Fruit fly (Drosophila melanogaster) whole organism, embryonic: ENCODE measurements around the gene CG13833.

ENCODE experiments used
- Ada2b ChIP-seq: fragments of 200-800 bp; sonication (Bioruptor generic); IDR thresholded peaks from 2 replicates; pipeline ENCODE4 v1.3.6; 2022; ENCODE audit warnings: missing biosample characterization, missing genetic modification characterization
- B-H2 ChIP-seq: fragments of 200-800 bp; sonication (Bioruptor generic); optimal IDR thresholded peaks from 2 replicates; lab custom pipeline; 2018; ENCODE audit warnings: missing biosample characterization, mild to moderate bottlenecking, missing genetic modification characterization
- CG11085 ChIP-seq: fragments of 200-800 bp; sonication (Bioruptor generic); IDR thresholded peaks from 2 replicates; pipeline ENCODE4 v1.3.6; 2022; ENCODE audit warnings: missing biosample characterization, missing genetic modification characterization
- CG13624 ChIP-seq: fragments of 200-800 bp; sonication (Bioruptor generic); optimal IDR thresholded peaks from 2 replicates; lab custom pipeline; 2016; ENCODE audit warnings: missing biosample characterization, missing genetic modification characterization
- CG13894 ChIP-seq: fragments of 200-800 bp; sonication (Bioruptor generic); optimal IDR thresholded peaks from 3 replicates; lab custom pipeline; 2018; ENCODE audit warnings: missing biosample characterization, mild to moderate bottlenecking, missing genetic modification characterization, moderate library complexity
- CG16779 ChIP-seq: fragments of 200-800 bp; sonication (Bioruptor generic); IDR thresholded peaks from 2 replicates; pipeline ENCODE4 v1.3.6; 2022; ENCODE audit warnings: missing biosample characterization, missing genetic modification characterization
- CG18764 ChIP-seq: fragments of 200-800 bp; sonication (Bioruptor generic); optimal IDR thresholded peaks from 3 replicates; lab custom pipeline; 2016; ENCODE audit warnings: missing biosample characterization, missing genetic modification characterization
- CG2678 ChIP-seq: fragments of 200-800 bp; sonication (Bioruptor generic); optimal IDR thresholded peaks from 3 replicates; lab custom pipeline; 2019; ENCODE audit warnings: missing biosample characterization, mild to moderate bottlenecking, missing genetic modification characterization, moderate library complexity
- CG30020 ChIP-seq: fragments of 200-800 bp; optimal IDR thresholded peaks from 2 replicates; lab custom pipeline; 2019; ENCODE audit warnings: missing biosample characterization, mild to moderate bottlenecking, missing genetic modification characterization, moderate library complexity
- CG31441 ChIP-seq: fragments of 200-800 bp; sonication (Bioruptor generic); IDR thresholded peaks from 2 replicates; pipeline ENCODE4 v1.3.6; 2022; ENCODE audit warnings: missing biosample characterization, missing genetic modification characterization
- CG34224 ChIP-seq: fragments of 200-800 bp; sonication (Bioruptor generic); IDR thresholded peaks from 3 replicates; pipeline ENCODE4 v1.3.6; 2022; ENCODE audit warnings: missing biosample characterization, missing genetic modification characterization; ENCODE audit not compliant: partially characterized antibody
- CG42726 ChIP-seq: fragments of 200-800 bp; sonication (Bioruptor generic); IDR thresholded peaks from 2 replicates; pipeline ENCODE4 v1.3.6; 2022; ENCODE audit warnings: missing biosample characterization, missing genetic modification characterization; ENCODE audit not compliant: partially characterized antibody
- CG7271 ChIP-seq: fragments of 200-800 bp; sonication (Bioruptor generic); optimal IDR thresholded peaks from 2 replicates; lab custom pipeline; 2018; ENCODE audit warnings: missing biosample characterization, mild to moderate bottlenecking, missing genetic modification characterization, moderate library complexity
- CG8478 ChIP-seq: fragments of >200 bp; optimal IDR thresholded peaks from 2 replicates; lab custom pipeline; 2018
- CG9932 ChIP-seq: fragments of 200-800 bp; sonication (Bioruptor generic); IDR thresholded peaks from 2 replicates; pipeline ENCODE4 v1.3.6; 2022; ENCODE audit warnings: missing biosample characterization, missing genetic modification characterization
- CTCF ChIP-seq: fragments of 200-800 bp; sonication (Bioruptor generic); optimal IDR thresholded peaks from 2 replicates; lab custom pipeline; 2017; ENCODE audit warnings: missing biosample characterization, mild to moderate bottlenecking, missing genetic modification characterization, moderate library complexity
- Dp ChIP-seq: fragments of 200-800 bp; sonication (Bioruptor generic); optimal IDR thresholded peaks from 2 replicates; lab custom pipeline; 2018; ENCODE audit warnings: missing biosample characterization, mild to moderate bottlenecking, missing genetic modification characterization, moderate library complexity
- Eip74EF ChIP-seq, 2 experiments: fragments of 200-800 bp in 1 of 2; fragments of >200 bp in 1 of 2; sonication (Bioruptor generic) in 1 of 2; optimal IDR thresholded peaks; 2 replicates each; lab custom pipeline; 2017 to 2019; ENCODE audit warnings: missing biosample characterization in 2 of 2, missing genetic modification characterization in 2 of 2, mild to moderate bottlenecking in 1 of 2, moderate library complexity in 1 of 2
- GATAe ChIP-seq: fragments of 200-800 bp; sonication (Bioruptor generic); conservative IDR thresholded peaks from 2 replicates; pipeline ENCODE4 v1.3.6; 2022; ENCODE audit warnings: missing biosample characterization, missing genetic modification characterization
- Gug ChIP-seq: fragments of 200-800 bp; sonication (Bioruptor generic); IDR thresholded peaks from 4 replicates; pipeline ENCODE4 v1.3.6; 2022; ENCODE audit warnings: missing biosample characterization, missing genetic modification characterization
- H15 ChIP-seq: fragments of 200-800 bp; sonication (Bioruptor generic); IDR thresholded peaks from 3 replicates; pipeline ENCODE4 v1.3.6; 2022; ENCODE audit warnings: missing biosample characterization, missing genetic modification characterization
- Med ChIP-seq: fragments of 200-800 bp; sonication (Bioruptor generic); peaks from one replicate; lab custom pipeline; 2016; ENCODE audit warnings: missing biosample characterization, missing genetic modification characterization, mild to moderate bottlenecking, inconsistent platforms, moderate library complexity
- Oaz ChIP-seq: fragments of 200-800 bp; sonication (Bioruptor generic); IDR thresholded peaks from 2 replicates; pipeline ENCODE4 v1.3.6; 2022; ENCODE audit warnings: missing biosample characterization, missing genetic modification characterization
- Pdp1 ChIP-seq, 2 experiments: fragments of 200-800 bp; sonication (Bioruptor generic); optimal IDR thresholded peaks; 3 replicates each; lab custom pipeline; 2016; ENCODE audit warnings: missing biosample characterization in 2 of 2, missing genetic modification characterization in 2 of 2, mild to moderate bottlenecking in 1 of 2, moderate library complexity in 1 of 2
- Rfx ChIP-seq: fragments of 200-800 bp; sonication (Bioruptor generic); IDR thresholded peaks from 2 replicates; pipeline ENCODE4 v1.3.6; 2022; ENCODE audit warnings: missing biosample characterization, missing genetic modification characterization
- Usf ChIP-seq: fragments of 200-800 bp; sonication (Bioruptor generic); optimal IDR thresholded peaks from 2 replicates; lab custom pipeline; 2017; ENCODE audit warnings: missing genotype, missing biosample characterization, missing genetic modification characterization
- al ChIP-seq: fragments of 200-800 bp; sonication (Bioruptor generic); IDR thresholded peaks from 2 replicates; pipeline ENCODE4 v1.3.6; 2022; ENCODE audit warnings: missing biosample characterization, missing genetic modification characterization
- chm ChIP-seq: fragments of 200-800 bp; sonication (Bioruptor generic); IDR thresholded peaks from 2 replicates; pipeline ENCODE4 v1.3.6; 2022; ENCODE audit warnings: missing biosample characterization, missing genetic modification characterization
- dan ChIP-seq: fragments of 200-800 bp; sonication (Bioruptor generic); IDR thresholded peaks from 2 replicates; pipeline ENCODE4 v1.3.6; 2022; ENCODE audit warnings: missing biosample characterization, missing genetic modification characterization
- dmrt99B ChIP-seq: fragments of 200-800 bp; sonication (Bioruptor generic); optimal IDR thresholded peaks from 2 replicates; lab custom pipeline; 2018; ENCODE audit warnings: missing biosample characterization, mild to moderate bottlenecking, missing genetic modification characterization, moderate library complexity
- emc ChIP-seq: fragments of 200-800 bp; sonication (Bioruptor generic); optimal IDR thresholded peaks from 2 replicates; lab custom pipeline; 2016; ENCODE audit warnings: missing biosample characterization, missing genetic modification characterization
- exex ChIP-seq: fragments of 200-800 bp; sonication (Bioruptor generic); optimal IDR thresholded peaks from 4 replicates; lab custom pipeline; 2018; ENCODE audit warnings: missing biosample characterization, mild to moderate bottlenecking, missing genetic modification characterization, moderate library complexity
- fd96Cb ChIP-seq: fragments of 200-800 bp; sonication (Bioruptor generic); optimal IDR thresholded peaks from 2 replicates; lab custom pipeline; 2018; ENCODE audit warnings: missing biosample characterization, mild to moderate bottlenecking, missing genetic modification characterization, moderate library complexity
- fru ChIP-seq: fragments of >200 bp; optimal IDR thresholded peaks from 2 replicates; lab custom pipeline; 2017
- grn ChIP-seq: fragments of 200-800 bp; sonication (Bioruptor generic); optimal IDR thresholded peaks from 3 replicates; lab custom pipeline; 2017; ENCODE audit warnings: missing biosample characterization, missing genetic modification characterization
- h ChIP-seq: fragments of >200 bp; optimal IDR thresholded peaks from 2 replicates; lab custom pipeline; 2017
- her ChIP-seq: fragments of 200-800 bp; sonication (Bioruptor generic); optimal IDR thresholded peaks from 2 replicates; lab custom pipeline; 2016; ENCODE audit warnings: missing biosample characterization, missing genetic modification characterization
- mld ChIP-seq: fragments of 200-800 bp; sonication (Bioruptor generic); IDR thresholded peaks from 3 replicates; pipeline ENCODE4 v1.3.6; 2022; ENCODE audit warnings: missing biosample characterization, missing genetic modification characterization; ENCODE audit not compliant: partially characterized antibody
- nau ChIP-seq: fragments of 200-800 bp; sonication (Bioruptor generic); optimal IDR thresholded peaks from 3 replicates; lab custom pipeline; 2017; ENCODE audit warnings: missing biosample characterization, mild to moderate bottlenecking, missing genetic modification characterization, missing genetic modification reagents
- nerfin-2 ChIP-seq: fragments of 200-800 bp; sonication (Bioruptor generic); IDR thresholded peaks from 2 replicates; pipeline ENCODE4 v1.3.6; 2022; ENCODE audit warnings: missing biosample characterization, missing genetic modification characterization; ENCODE audit not compliant: partially characterized antibody
- p53 ChIP-seq: fragments of 200-800 bp; sonication (Bioruptor generic); optimal IDR thresholded peaks from 2 replicates; lab custom pipeline; 2016; ENCODE audit warnings: missing biosample characterization, missing genetic modification characterization
- pho ChIP-seq: fragments of 200-800 bp; sonication (Bioruptor generic); optimal IDR thresholded peaks from 2 replicates; lab custom pipeline; 2016; ENCODE audit warnings: missing biosample characterization, missing genetic modification characterization
- prd ChIP-seq, 3 experiments: fragments of >200 bp in 2 of 3; fragments of 200-800 bp in 1 of 3; sonication (Bioruptor generic) in 1 of 3; optimal IDR thresholded peaks in 2 of 3; IDR thresholded peaks in 1 of 3; 2 replicates in 2 of 3; 3 replicates in 1 of 3; pipeline versions ENCODE4 v1.3.6 to Lab custom; 2017 to 2022; ENCODE audit warnings: missing biosample characterization in 1 of 3, missing genetic modification characterization in 1 of 3
- ranshi ChIP-seq: fragments of 200-800 bp; sonication (Bioruptor generic); IDR thresholded peaks from 2 replicates; pipeline ENCODE4 v1.3.6; 2022; ENCODE audit warnings: missing biosample characterization, missing genetic modification characterization
- sug ChIP-seq: fragments of 200-800 bp; optimal IDR thresholded peaks from 2 replicates; lab custom pipeline; 2019; ENCODE audit warnings: missing biosample characterization, mild to moderate bottlenecking, missing genetic modification characterization, moderate library complexity
- tin ChIP-seq: fragments of 200-800 bp; sonication (Bioruptor generic); optimal IDR thresholded peaks from 3 replicates; lab custom pipeline; 2016; ENCODE audit warnings: missing biosample characterization, missing genetic modification characterization
- twi ChIP-seq: fragments of 200-800 bp; optimal IDR thresholded peaks from 2 replicates; lab custom pipeline; 2019; ENCODE audit warnings: missing biosample characterization, mild to moderate bottlenecking, missing genetic modification characterization, moderate library complexity
- zf30C ChIP-seq: fragments of 200-800 bp; sonication (Bioruptor generic); optimal IDR thresholded peaks from 3 replicates; lab custom pipeline; 2018; ENCODE audit warnings: missing biosample characterization, mild to moderate bottlenecking, missing genetic modification characterization
- zfh1 ChIP-seq: fragments of 200-800 bp; sonication (Bioruptor generic); IDR thresholded peaks from 3 replicates; pipeline ENCODE4 v1.3.6; 2022; ENCODE audit warnings: missing biosample characterization, missing genetic modification characterization

CG13833 gene

DNA sequence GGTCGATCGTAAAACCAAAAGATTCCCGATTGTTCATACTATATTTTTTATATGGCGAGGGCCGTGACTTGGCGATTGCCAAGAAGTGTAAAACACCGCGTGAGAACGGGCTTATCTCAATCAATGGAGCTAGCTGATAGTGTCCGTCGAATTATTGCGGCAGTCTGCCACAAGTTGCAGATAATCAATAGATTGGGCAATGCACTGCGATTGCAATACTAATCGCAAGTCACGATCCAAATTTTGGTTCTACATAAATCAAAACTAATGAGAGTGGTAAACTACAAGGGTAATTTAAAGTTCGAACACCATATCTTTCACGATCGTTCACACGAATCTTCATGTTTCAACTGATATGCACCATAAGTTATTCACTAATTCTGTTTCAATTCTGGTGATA, 21.4 kb upstream of the CG13833 start:
- TF ChIP-seq al (no peak), chm (GFP tag; lab: Robert Waterston, UW) (no peak), nau (no peak), Med (GFP tag; lab: Kevin White, UChicago) (peak; percentile 9), CG2678 (peak; percentile 4), Rfx (GFP tag; lab: Robert Waterston, UW) (0 out of 2 replicates have a peak, but pooled peaks have one; percentile 19), mld (no peak), dmrt99B (tag; lab: Kevin White, UChicago) (no peak), CG13894 (tag; lab: Kevin White, UChicago) (peak; percentile 12), exex (tag; lab: Kevin White, UChicago) (peak; percentile 51), tin (GFP tag; lab: Kevin White, UChicago) (no peak), GATAe (peak; percentile 39; the same call in 1 of the 2 replicates), CG16779 (GFP tag; lab: Robert Waterston, UW) (no peak), Pdp1 (GFP tag; optimal IDR thresholded peaks at IDR 0.05; lab: Kevin White, UChicago) (peak in 1 of 2 experiments; percentile 12), B-H2 (GFP tag; lab: Kevin White, UChicago) (peak; percentile 9), sug (tag; lab: Kevin White, UChicago) (peak; percentile 55), grn (GFP tag; lab: Kevin White, UChicago) (peak; percentile 77)

- no peak for TF ChIP-seq prd (optimal IDR thresholded peaks at IDR 0.05; lab: Kevin White, UChicago)
- TF ChIP-seq prd (GFP tag; IDR thresholded peaks at IDR 0.05; lab: Robert Waterston, UW): 0 out of 3 replicates have a peak, but pooled peaks have one; percentile 4
- no peak for TF ChIP-seq CTCF
- no peak for TF ChIP-seq ranshi (GFP tag; lab: Robert Waterston, UW)
- no peak for TF ChIP-seq dan (GFP tag; lab: Robert Waterston, UW)
Measured at dm6 chr3R:23056113-23056512, 20.8 kb upstream of the CG13833 start.

DNA sequence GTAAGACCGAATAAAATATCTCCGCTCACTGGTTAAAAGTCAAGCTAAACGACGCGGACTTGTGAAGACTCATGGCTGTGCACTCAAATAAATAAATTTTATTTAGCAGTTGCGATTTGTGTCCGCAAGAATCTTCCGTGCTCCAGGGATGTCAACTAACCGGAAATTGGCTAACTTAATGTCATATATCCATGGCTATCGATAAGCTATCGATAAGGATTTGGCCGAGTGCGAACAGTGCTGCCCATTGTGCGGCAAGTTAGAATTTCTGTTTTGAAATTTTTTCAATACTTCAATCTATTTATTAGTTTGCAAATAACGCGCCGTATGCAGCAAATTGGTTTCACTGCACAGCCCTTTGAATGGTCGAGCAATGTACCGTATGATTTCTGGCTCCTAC, 18.6 kb upstream of the CG13833 start, which contains the start of gene p53:
Gene p53, minus strand, starts transcription at position 147 of the 400 bp plus-strand sequence.
- TF ChIP-seq CG30020 (no peak), CG7271 (tag; lab: Kevin White, UChicago) (peak; percentile 83), CG11085 (GFP tag; lab: Robert Waterston, UW) (peak; percentile 70), emc (GFP tag; lab: Kevin White, UChicago) (peak; percentile 69), fd96Cb (peak; percentile 27), CG31441 (GFP tag; lab: Robert Waterston, UW) (peak; percentile 75), CG8478 (lab: Kevin White, UChicago) (no peak), p53 (GFP tag; lab: Kevin White, UChicago) (peak; percentile 48), twi (tag; lab: Kevin White, UChicago) (peak; percentile 49), Usf (GFP tag; lab: Kevin White, UChicago) (peak; percentile 21), pho (GFP tag; lab: Kevin White, UChicago) (peak; percentile 59), mld (no peak), Eip74EF (GFP tag; optimal IDR thresholded peaks at IDR 0.05; lab: Kevin White, UChicago) (peak in 1 of 2 experiments; percentile 27), CG13624 (GFP tag; lab: Kevin White, UChicago) (peak; percentile 84), CG34224 (GFP tag; lab: Robert Waterston, UW) (peak; percentile 54), h (no peak), Gug (no peak), Dp (GFP tag; lab: Kevin White, UChicago) (peak; percentile 84), nerfin-2 (GFP tag; lab: Robert Waterston, UW) (peak; percentile 40; the same call in 1 of the 2 replicates), CG18764 (GFP tag; lab: Kevin White, UChicago) (peak; percentile 63), CG42726 (GFP tag; lab: Robert Waterston, UW) (peak; percentile 79; the same call in 1 of the 2 replicates), fru (lab: Kevin White, UChicago) (no peak), Oaz (GFP tag; lab: Robert Waterston, UW) (0 out of 2 replicates have a peak, but pooled peaks have one; percentile 36), CG9932 (GFP tag; lab: Robert Waterston, UW) (peak; percentile 75), zfh1 (GFP tag; lab: Robert Waterston, UW) (peak; percentile 76), zf30C (GFP tag; lab: Kevin White, UChicago) (no peak), her (GFP tag; lab: Kevin White, UChicago) (peak; percentile 68), H15 (GFP tag; lab: Robert Waterston, UW) (peak; percentile 64; the same call in 2 of the 3 replicates), Ada2b (peak; percentile 38; the same call in 1 of the 2 replicates)
